Worm (Caenorhabditis elegans) whole organism, L4 larva: Measurements from ENCODE around the gene F49E11.7.

ENCODE experiments used
- D1046.2 ChIP-seq: fragments of 200-800 bp; sonication (Bioruptor generic); IDR thresholded peaks from 2 replicates; pipeline ENCODE4 v1.3.6; 2022; ENCODE audit warnings: missing genetic modification characterization, missing compliant biosample characterization
- F44E2.7 ChIP-seq: fragments of 200-800 bp; sonication (Bioruptor generic); IDR thresholded peaks from 2 replicates; pipeline ENCODE4 v2.1.2; 2022; ENCODE audit warnings: missing genetic modification characterization, missing compliant biosample characterization
- R02D3.7 ChIP-seq: fragments of 150-350 bp; sonication (generic microtip); optimal IDR thresholded peaks from 3 replicates; lab custom pipeline; 2014; ENCODE audit warnings: missing biosample characterization, missing genetic modification characterization
- aha-1 ChIP-seq: fragments of 150-350 bp; peaks from one replicate; lab custom pipeline; 2014; ENCODE audit warnings: missing biosample characterization, missing genetic modification characterization
- ama-1 ChIP-seq: fragments of 150-350 bp; optimal IDR thresholded peaks from 2 replicates; lab custom pipeline; 2014; ENCODE audit warnings: inconsistent platforms, mixed read lengths
- ceh-62 ChIP-seq: sonication (generic microtip); optimal IDR thresholded peaks from 2 replicates; lab custom pipeline; 2017; ENCODE audit warnings: missing biosample characterization, missing genetic modification characterization
- cey-2 ChIP-seq: sonication (generic microtip); optimal IDR thresholded peaks from 3 replicates; lab custom pipeline; 2017; ENCODE audit warnings: missing genetic modification characterization, mild to moderate bottlenecking, missing compliant biosample characterization, antibody characterized with exemption, borderline replicate concordance; ENCODE audit not compliant: insufficient read depth
- daf-12 ChIP-seq: fragments of 150-350 bp; optimal IDR thresholded peaks from 2 replicates; lab custom pipeline; 2014; ENCODE audit warnings: missing biosample characterization, missing genetic modification reagents, missing genetic modification characterization
- daf-16 ChIP-seq, 3 experiments: sonication (generic microtip); optimal IDR thresholded peaks; 2 replicates each; lab custom pipeline; 2016 to 2017; ENCODE audit warnings: missing genetic modification characterization in 3 of 3, missing genetic modification reagents in 3 of 3, mild to moderate bottlenecking in 2 of 3, missing compliant biosample characterization in 2 of 3, missing biosample characterization in 1 of 3, moderate library complexity in 1 of 3
- dmd-6 ChIP-seq: fragments of 200-800 bp; sonication (Bioruptor generic); IDR thresholded peaks from 2 replicates; pipeline ENCODE4 v1.3.6; 2022; ENCODE audit warnings: missing genetic modification reagents, missing genetic modification characterization, missing compliant biosample characterization
- dpl-1 ChIP-seq: fragments of 150-350 bp; optimal IDR thresholded peaks from 2 replicates; lab custom pipeline; 2014; ENCODE audit warnings: missing biosample characterization, missing genetic modification reagents, missing genetic modification characterization
- dve-1 ChIP-seq: sonication (generic microtip); optimal IDR thresholded peaks from 2 replicates; lab custom pipeline; 2017; ENCODE audit warnings: antibody characterized with exemption, mild to moderate bottlenecking, missing genetic modification characterization, missing compliant biosample characterization; ENCODE audit not compliant: insufficient read depth
- fos-1 ChIP-seq: fragments of 150-350 bp; optimal IDR thresholded peaks from 2 replicates; lab custom pipeline; 2014; ENCODE audit warnings: missing biosample characterization, missing genetic modification characterization
- gei-8 ChIP-seq: fragments of 200-800 bp; sonication (Bioruptor generic); optimal IDR thresholded peaks from 2 replicates; lab custom pipeline; 2018; ENCODE audit warnings: mild to moderate bottlenecking, missing genetic modification characterization, missing compliant biosample characterization
- hlh-11 ChIP-seq: fragments of 200-800 bp; sonication (Bioruptor generic); optimal IDR thresholded peaks from 2 replicates; lab custom pipeline; 2018; ENCODE audit warnings: mild to moderate bottlenecking, missing genetic modification characterization, missing compliant biosample characterization
- hlh-30 ChIP-seq: sonication (generic microtip); optimal IDR thresholded peaks from 2 replicates; lab custom pipeline; 2017; ENCODE audit warnings: antibody characterized with exemption, mild to moderate bottlenecking, missing genetic modification characterization, missing compliant biosample characterization; ENCODE audit not compliant: insufficient read depth
- hmg-1.1 ChIP-seq: fragments of 200-800 bp; sonication (Bioruptor generic); IDR thresholded peaks from 2 replicates; pipeline ENCODE4 v1.3.6; 2022; ENCODE audit warnings: missing genetic modification reagents, missing genetic modification characterization, missing compliant biosample characterization
- lin-1 ChIP-seq: fragments of 200-800 bp; sonication (Bioruptor generic); IDR thresholded peaks from 2 replicates; pipeline ENCODE4 v1.3.6; 2022; ENCODE audit warnings: missing genetic modification reagents, missing genetic modification characterization, missing compliant biosample characterization
- lin-15B ChIP-seq: fragments of 150-350 bp; sonication (generic microtip); optimal IDR thresholded peaks from 3 replicates; lab custom pipeline; 2014; ENCODE audit warnings: missing biosample characterization, missing genetic modification characterization
- lin-29 ChIP-seq: fragments of 200-800 bp; sonication (Bioruptor generic); IDR thresholded peaks from 2 replicates; pipeline ENCODE4 v1.3.6; 2022; ENCODE audit warnings: missing genetic modification reagents, missing genetic modification characterization, missing compliant biosample characterization
- lin-39 ChIP-seq: fragments of 150-350 bp; optimal IDR thresholded peaks from 2 replicates; lab custom pipeline; 2014; ENCODE audit warnings: missing biosample characterization, missing genetic modification reagents, missing genetic modification characterization
- lir-3 ChIP-seq: sonication (generic microtip); optimal IDR thresholded peaks from 2 replicates; lab custom pipeline; 2016; ENCODE audit warnings: mild to moderate bottlenecking, missing genetic modification characterization, missing compliant biosample characterization
- mdt-29 ChIP-seq: fragments of 200-800 bp; sonication (Bioruptor generic); IDR thresholded peaks from 2 replicates; pipeline ENCODE4 v1.3.6; 2022; ENCODE audit warnings: missing genetic modification reagents, missing genetic modification characterization, missing compliant biosample characterization
- mep-1 ChIP-seq: fragments of 150-350 bp; sonication (generic microtip); optimal IDR thresholded peaks from 3 replicates; lab custom pipeline; 2014; ENCODE audit warnings: missing biosample characterization, missing genetic modification characterization
- mes-2 ChIP-seq: sonication (generic microtip); optimal IDR thresholded peaks from 2 replicates; lab custom pipeline; 2016; ENCODE audit warnings: missing genotype, mild to moderate bottlenecking, missing genetic modification characterization, missing compliant biosample characterization; ENCODE audit not compliant: poor library complexity, severe bottlenecking
- mxl-2 ChIP-seq: fragments of 200-800 bp; sonication (Bioruptor generic); conservative IDR thresholded peaks from 2 replicates; pipeline ENCODE4 v1.3.6; 2022; ENCODE audit warnings: missing genetic modification reagents, missing genetic modification characterization, missing compliant biosample characterization
- nhr-10 ChIP-seq: fragments of 150-350 bp; optimal IDR thresholded peaks from 2 replicates; lab custom pipeline; 2014; ENCODE audit warnings: missing biosample characterization, missing genetic modification characterization
- nhr-102 ChIP-seq: sonication (generic microtip); optimal IDR thresholded peaks from 2 replicates; lab custom pipeline; 2016; ENCODE audit warnings: mild to moderate bottlenecking, missing genetic modification characterization, moderate library complexity, missing compliant biosample characterization
- nhr-111 ChIP-seq: fragments of 200-800 bp; sonication (Bioruptor generic); optimal IDR thresholded peaks from 2 replicates; lab custom pipeline; 2018; ENCODE audit warnings: mild to moderate bottlenecking, missing genetic modification characterization, missing compliant biosample characterization
- nhr-25 ChIP-seq: sonication (generic microtip); optimal IDR thresholded peaks from 2 replicates; lab custom pipeline; 2017; ENCODE audit warnings: missing genetic modification characterization, mild to moderate bottlenecking, missing compliant biosample characterization, antibody characterized with exemption, moderate library complexity, borderline replicate concordance; ENCODE audit not compliant: insufficient read depth
- nhr-28 ChIP-seq: fragments of 150-350 bp; optimal IDR thresholded peaks from 2 replicates; lab custom pipeline; 2014; ENCODE audit warnings: missing biosample characterization, missing genetic modification characterization
- php-3 ChIP-seq: fragments of 200-800 bp; sonication (Bioruptor generic); IDR thresholded peaks from 2 replicates; pipeline ENCODE4 v1.3.6; 2022; ENCODE audit warnings: missing genetic modification reagents, missing genetic modification characterization, missing compliant biosample characterization
- pqm-1 ChIP-seq: sonication (generic microtip); optimal IDR thresholded peaks from 2 replicates; lab custom pipeline; 2017; ENCODE audit warnings: missing biosample characterization, missing genetic modification characterization
- rbr-2 ChIP-seq: sonication (generic microtip); optimal IDR thresholded peaks from 2 replicates; lab custom pipeline; 2016; ENCODE audit warnings: missing genotype, missing genetic modification characterization, missing compliant biosample characterization
- sdz-12 ChIP-seq: fragments of 200-800 bp; sonication (Bioruptor generic); optimal IDR thresholded peaks from 2 replicates; lab custom pipeline; 2018; ENCODE audit warnings: mild to moderate bottlenecking, missing genetic modification characterization, missing compliant biosample characterization
- set-16 ChIP-seq: fragments of 200-800 bp; sonication (Bioruptor generic); IDR thresholded peaks from 2 replicates; pipeline ENCODE4 v1.3.6; 2022; ENCODE audit warnings: missing genetic modification reagents, missing genetic modification characterization, missing compliant biosample characterization
- skn-1 ChIP-seq: fragments of 150-350 bp; optimal IDR thresholded peaks from 2 replicates; lab custom pipeline; 2014; ENCODE audit warnings: missing biosample characterization, missing genetic modification characterization
- tag-97 ChIP-seq: fragments of 200-800 bp; sonication (Bioruptor generic); IDR thresholded peaks from 2 replicates; pipeline ENCODE4 v1.3.6; 2022; ENCODE audit warnings: missing genetic modification characterization, missing compliant biosample characterization
- unc-130 ChIP-seq: sonication (generic microtip); optimal IDR thresholded peaks from 2 replicates; lab custom pipeline; 2016; ENCODE audit warnings: missing genetic modification reagents, missing genetic modification characterization, missing compliant biosample characterization
- vab-7 ChIP-seq: fragments of 200-800 bp; sonication (Bioruptor generic); IDR thresholded peaks from 2 replicates; pipeline ENCODE4 v1.3.6; 2022; ENCODE audit warnings: missing genetic modification reagents, missing genetic modification characterization, missing compliant biosample characterization
- zag-1 ChIP-seq: fragments of 150-350 bp; optimal IDR thresholded peaks from 2 replicates; lab custom pipeline; 2014; ENCODE audit warnings: missing biosample characterization, missing genetic modification characterization
- zip-2 ChIP-seq: fragments of 150-350 bp; optimal IDR thresholded peaks from 2 replicates; lab custom pipeline; 2014; ENCODE audit warnings: missing biosample characterization, missing genetic modification characterization
- ztf-11 ChIP-seq: fragments of 150-350 bp; optimal IDR thresholded peaks from 2 replicates; lab custom pipeline; 2014; ENCODE audit warnings: missing biosample characterization, missing genetic modification characterization

Gene F49E11.7

DNA sequence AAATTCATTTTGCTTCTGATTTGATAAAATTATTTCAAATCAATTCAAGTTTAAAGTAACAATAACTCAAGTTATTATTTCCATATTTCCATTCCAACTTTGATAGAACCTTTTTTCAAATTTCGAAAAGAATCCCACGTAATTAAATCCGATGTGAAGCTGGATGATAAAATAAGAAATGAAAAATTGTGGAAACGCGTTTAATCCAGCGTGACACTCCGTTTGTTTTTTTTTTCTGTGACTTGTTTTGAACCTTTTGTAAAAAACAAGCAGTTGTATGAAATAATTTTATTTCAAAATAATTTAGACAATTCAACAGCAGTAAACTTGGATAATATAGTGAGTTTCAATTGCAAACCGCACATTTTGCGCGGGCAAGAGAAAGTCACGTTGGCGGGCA is at the start of gene F49E11.7:
Gene F49E11.7, plus strand, starts transcription at position 301 of the 400 bp plus-strand sequence.
- TF ChIP-seq F44E2.7 (no peak), lin-1 (GFP tag; lab: Robert Waterston, UW) (no peak), dpl-1 (GFP tag; lab: Kevin White, UChicago) (no peak)
- TF ChIP-seq, all 104 proteins: peak for 0

DNA sequence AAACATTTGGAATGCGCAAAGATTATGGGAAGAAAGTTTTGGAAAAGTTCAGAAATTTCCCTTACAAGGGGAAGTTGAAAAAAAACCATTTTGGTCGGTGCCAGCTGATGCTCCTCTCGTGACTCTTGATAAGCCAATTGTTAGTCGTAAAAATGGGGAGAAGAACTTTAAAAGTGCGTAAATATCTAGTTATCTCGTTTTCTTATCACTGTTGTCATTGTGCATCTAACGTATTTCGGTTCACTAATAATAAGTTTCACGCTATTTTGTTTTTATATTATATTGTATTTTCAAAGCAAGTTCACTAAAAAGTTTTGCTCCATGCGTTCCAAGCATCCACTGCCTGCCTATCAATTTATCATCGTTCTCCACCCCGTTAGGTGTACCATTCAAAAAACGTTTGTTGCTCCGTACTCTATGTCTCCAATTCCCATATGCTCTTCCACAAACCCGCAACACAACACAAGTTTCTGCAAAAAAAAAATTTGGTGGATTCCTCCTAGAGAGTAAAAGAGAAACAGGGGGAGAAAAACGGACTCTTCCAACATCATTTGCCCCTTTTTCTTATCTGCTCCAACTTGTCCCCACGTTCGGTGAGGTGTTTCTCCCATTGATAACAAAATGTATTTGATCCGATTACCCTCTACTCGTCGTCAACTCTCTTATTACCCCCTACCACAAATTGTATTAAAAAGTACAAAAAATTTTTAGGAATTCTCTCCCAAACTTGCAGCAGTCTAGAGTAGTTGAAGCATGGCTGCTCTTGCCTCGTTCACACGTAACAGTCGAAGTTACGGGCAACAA is 44.1 kb upstream of the F49E11.7 start, which contains the start of gene mbk-2:
Gene mbk-2, plus strand, starts transcription at position 754 of the 804 bp plus-strand sequence.
- TF ChIP-seq tag-97 (GFP tag; lab: Robert Waterston, UW) = no peak
- no peak for TF ChIP-seq lin-15B (tag; lab: Kevin White, UChicago)
- TF ChIP-seq lin-39 (tag; lab: Kevin White, UChicago) = no peak
- TF ChIP-seq hlh-30 = peak; percentile 9
- TF ChIP-seq nhr-111 = no peak
- TF ChIP-seq lir-3 (tag; lab: Kevin White, UChicago) = no peak
- TF ChIP-seq nhr-28 = peak; percentile 45
- no peak for TF ChIP-seq daf-16 (GFP tag; optimal IDR thresholded peaks at IDR 0.05; lab: Kevin White, UChicago)
- peak; percentile 76 for TF ChIP-seq daf-16 (tag; optimal IDR thresholded peaks at IDR 0.05; lab: Kevin White, UChicago)
- TF ChIP-seq zag-1 (tag; lab: Kevin White, UChicago) = no peak
- TF ChIP-seq fos-1 (tag; lab: Kevin White, UChicago) = no peak
- peak; percentile 58 for TF ChIP-seq hlh-11
- no peak for TF ChIP-seq gei-8 (GFP tag; lab: Kevin White, UChicago)
- TF ChIP-seq skn-1 (tag; lab: Kevin White, UChicago) = no peak
- TF ChIP-seq R02D3.7 (tag; lab: Kevin White, UChicago) = no peak
- TF ChIP-seq daf-12 = no peak
- peak; percentile 7; the same call in 1 of the 2 replicates for TF ChIP-seq dmd-6 (GFP tag; lab: Robert Waterston, UW)
- TF ChIP-seq aha-1 (tag; lab: Kevin White, UChicago) = peak; percentile 58
- peak; percentile 58 for TF ChIP-seq dve-1
- TF ChIP-seq ama-1 = no peak
- no peak for TF ChIP-seq cey-2 (tag; lab: Kevin White, UChicago)
- TF ChIP-seq pqm-1 (tag; lab: Kevin White, UChicago) = peak; percentile 38
- peak; percentile 72 for TF ChIP-seq php-3 (GFP tag; lab: Robert Waterston, UW)

DNA sequence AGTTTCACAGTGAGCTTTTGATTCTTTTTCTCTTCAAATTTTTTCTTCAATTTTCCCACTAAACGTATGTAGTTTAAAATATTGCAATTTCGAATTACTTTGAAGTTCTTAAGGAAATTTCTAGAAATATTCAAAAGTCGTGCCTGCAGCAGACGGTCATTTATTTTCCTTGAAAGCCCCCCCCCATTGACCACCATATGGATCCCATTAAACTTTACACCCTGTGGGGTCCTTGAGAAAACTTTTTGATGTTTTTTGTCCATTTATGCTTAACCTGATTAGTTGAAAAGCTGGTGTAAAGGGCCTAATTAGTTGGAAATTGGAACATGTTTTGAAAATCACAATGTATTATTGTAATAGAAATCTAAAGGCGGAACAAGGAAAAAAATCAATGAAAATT is 43.2 kb upstream of the F49E11.7 start:
- TF ChIP-seq skn-1 (tag; lab: Kevin White, UChicago) (no peak), sdz-12 (GFP tag; lab: Kevin White, UChicago) (no peak), nhr-10 (tag; lab: Kevin White, UChicago) (no peak), rbr-2 (tag; lab: Kevin White, UChicago) (no peak), ama-1 (no peak), mdt-29 (GFP tag; lab: Robert Waterston, UW) (no peak), D1046.2 (GFP tag; lab: Robert Waterston, UW) (no peak), lir-3 (tag; lab: Kevin White, UChicago) (no peak), set-16 (no peak)

DNA sequence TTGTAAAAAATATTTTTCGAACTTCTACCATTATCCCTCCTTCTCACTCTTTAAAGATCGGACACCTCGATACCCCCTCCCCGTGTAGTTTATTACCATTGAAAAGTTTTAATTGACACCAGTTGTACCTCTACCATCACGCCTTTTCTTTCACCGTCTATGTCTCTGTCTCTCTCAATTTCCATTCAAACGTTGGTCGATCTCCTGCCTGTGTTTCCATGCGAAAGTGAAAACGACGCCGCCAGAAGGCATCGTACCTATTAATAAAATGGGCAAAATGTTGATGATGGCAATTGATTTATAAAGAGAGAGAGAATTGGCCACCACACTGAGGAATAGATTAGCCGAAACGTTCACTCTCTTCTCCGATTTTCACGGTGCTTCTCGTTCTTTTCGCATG is 39.4 kb upstream of the F49E11.7 start:
- TF ChIP-seq zag-1 (tag; lab: Kevin White, UChicago) (no peak), zip-2 (tag; lab: Kevin White, UChicago) (no peak), ztf-11 (tag; lab: Kevin White, UChicago) (no peak), nhr-102 (tag; lab: Kevin White, UChicago) (no peak), nhr-28 (peak; percentile 35), vab-7 (GFP tag; lab: Robert Waterston, UW) (no peak), cey-2 (tag; lab: Kevin White, UChicago) (no peak), lin-29 (GFP tag; lab: Robert Waterston, UW) (no peak), skn-1 (tag; lab: Kevin White, UChicago) (no peak), ceh-62 (tag; lab: Kevin White, UChicago) (no peak), mes-2 (tag; lab: Kevin White, UChicago) (peak; percentile 20), nhr-25 (tag; lab: Kevin White, UChicago) (peak; percentile 6), set-16 (no peak), dve-1 (peak; percentile 19), mep-1 (tag; lab: Kevin White, UChicago) (peak; percentile 24), hmg-1.1 (GFP tag; lab: Robert Waterston, UW) (no peak), aha-1 (tag; lab: Kevin White, UChicago) (peak; percentile 36), unc-130 (no peak), lir-3 (tag; lab: Kevin White, UChicago) (no peak), lin-39 (tag; lab: Kevin White, UChicago) (no peak), mxl-2 (no peak), tag-97 (GFP tag; lab: Robert Waterston, UW) (no peak)
